Fruit fly (Drosophila melanogaster): Measurements from ENCODE around the gene MsrA.

The MsrA gene

DNA sequence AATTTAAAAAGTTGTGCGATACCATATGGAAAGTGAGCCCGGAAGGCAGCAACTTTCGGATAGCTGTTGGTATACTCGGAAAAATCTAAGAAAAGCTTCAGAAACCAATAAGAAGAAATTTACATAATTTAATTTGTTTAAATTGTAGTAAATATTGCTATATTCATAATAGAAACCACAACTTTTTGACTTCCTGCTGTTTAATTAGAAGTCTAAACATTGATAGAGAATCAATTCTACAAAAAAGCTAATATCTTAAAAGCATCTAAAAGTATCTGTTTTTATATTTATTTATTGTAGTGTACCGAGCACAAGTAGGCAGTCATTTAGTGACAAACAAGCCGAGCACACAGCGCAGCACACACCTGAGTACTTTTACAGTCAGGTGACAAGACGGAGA, 14.6 kb upstream of the MsrA start, which contains the start of gene CG13455:
Gene CG13455, plus strand, starts transcription at position 301 of the 400 bp plus-strand sequence.
- TF ChIP-seq gl (tag; optimal IDR thresholded peaks at IDR 0.05) (no peak), CG34367 (tag; optimal IDR thresholded peaks at IDR 0.05) (no peak), CG17806 (tag; optimal IDR thresholded peaks at IDR 0.05) (no peak), EcR (GFP tag; optimal IDR thresholded peaks at IDR 0.05) (no peak), CG32121 (GFP tag; IDR thresholded peaks at IDR 0.05) (no peak), rn (GFP tag; IDR thresholded peaks at IDR 0.05) (no peak), Pif1A (GFP tag; optimal IDR thresholded peaks at IDR 0.05) (no peak), Pif1B (GFP tag; optimal IDR thresholded peaks at IDR 0.05) (no peak), CG15710 (tag; optimal IDR thresholded peaks at IDR 0.05) (no peak), CG8301 (tag; optimal IDR thresholded peaks at IDR 0.05) (no peak), D1 (tag; optimal IDR thresholded peaks at IDR 0.05) (no peak), CG8159 (tag; optimal IDR thresholded peaks at IDR 0.05) (no peak), CG9948 (tag; optimal IDR thresholded peaks at IDR 0.05) (no peak), CG13204 (GFP tag; optimal IDR thresholded peaks at IDR 0.05) (no peak), Snoo (tag; optimal IDR thresholded peaks at IDR 0.05) (no peak), fd96Ca (GFP tag; IDR thresholded peaks at IDR 0.05) (no peak), CG10348 (GFP tag; IDR thresholded peaks at IDR 0.05) (no peak), Ets98B (GFP tag; IDR thresholded peaks at IDR 0.05) (no peak)

DNA sequence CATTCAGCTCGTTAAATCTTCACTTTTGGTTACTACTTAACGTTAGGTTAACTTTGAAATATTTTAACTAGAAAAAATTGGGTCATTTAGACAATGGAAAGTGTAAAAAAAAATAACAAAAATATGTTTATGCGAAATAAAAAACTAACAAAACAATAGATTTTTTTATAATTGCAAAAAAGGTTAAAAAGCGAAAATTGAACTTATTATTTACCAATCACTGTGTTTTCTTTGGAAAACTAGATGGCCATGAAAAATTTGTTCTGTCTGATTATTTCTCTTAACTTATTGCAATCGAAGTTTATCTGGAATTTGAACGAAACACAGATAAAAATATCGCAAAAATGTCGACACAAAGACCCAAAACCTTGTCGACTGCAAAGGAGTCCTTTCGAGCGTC, 12.9 kb upstream of the MsrA start, which contains the start of gene CG7276:
Gene CG7276, plus strand, starts transcription at position 301 of the 400 bp plus-strand sequence.
- TF ChIP-seq CG34367 (tag; optimal IDR thresholded peaks at IDR 0.05) (no peak), CG8159 (tag; optimal IDR thresholded peaks at IDR 0.05) (no peak), CG8301 (tag; optimal IDR thresholded peaks at IDR 0.05) (no peak), CG4496 (GFP tag; IDR thresholded peaks at IDR 0.05) (no peak), Pif1A (GFP tag; optimal IDR thresholded peaks at IDR 0.05) (no peak), D1 (tag; optimal IDR thresholded peaks at IDR 0.05) (no peak), CG14655 (GFP tag; optimal IDR thresholded peaks at IDR 0.05) (no peak), CG12605 (GFP tag; IDR thresholded peaks at IDR 0.05) (no peak), Pif1B (GFP tag; optimal IDR thresholded peaks at IDR 0.05) (no peak), CG10348 (GFP tag; IDR thresholded peaks at IDR 0.05) (no peak)

DNA sequence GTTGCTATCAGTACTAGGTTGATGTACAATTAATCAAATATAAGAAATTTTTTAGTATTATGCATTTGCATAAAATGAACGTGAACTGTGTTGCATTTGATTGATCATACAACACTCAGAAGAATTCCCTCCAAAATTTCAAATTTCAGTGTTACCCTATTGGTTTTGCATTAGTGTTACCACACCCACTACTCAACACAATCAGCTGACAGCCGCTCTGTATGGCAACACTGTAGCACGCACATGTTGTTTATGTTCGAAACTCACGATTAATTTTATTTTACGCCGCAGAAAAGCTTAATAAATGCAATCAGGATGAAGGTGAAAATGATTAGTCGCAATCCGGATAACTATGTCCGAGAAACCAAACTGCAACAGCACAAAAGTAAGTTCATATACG, 12.1 kb upstream of the MsrA start, which contains the start of gene CG7275:
Gene CG7275, plus strand, starts transcription at position 215 of the 400 bp plus-strand sequence.
- TF ChIP-seq CG13204 (GFP tag; optimal IDR thresholded peaks at IDR 0.05) (no peak), CG15710 (tag; optimal IDR thresholded peaks at IDR 0.05) (peak; percentile 7)

DNA sequence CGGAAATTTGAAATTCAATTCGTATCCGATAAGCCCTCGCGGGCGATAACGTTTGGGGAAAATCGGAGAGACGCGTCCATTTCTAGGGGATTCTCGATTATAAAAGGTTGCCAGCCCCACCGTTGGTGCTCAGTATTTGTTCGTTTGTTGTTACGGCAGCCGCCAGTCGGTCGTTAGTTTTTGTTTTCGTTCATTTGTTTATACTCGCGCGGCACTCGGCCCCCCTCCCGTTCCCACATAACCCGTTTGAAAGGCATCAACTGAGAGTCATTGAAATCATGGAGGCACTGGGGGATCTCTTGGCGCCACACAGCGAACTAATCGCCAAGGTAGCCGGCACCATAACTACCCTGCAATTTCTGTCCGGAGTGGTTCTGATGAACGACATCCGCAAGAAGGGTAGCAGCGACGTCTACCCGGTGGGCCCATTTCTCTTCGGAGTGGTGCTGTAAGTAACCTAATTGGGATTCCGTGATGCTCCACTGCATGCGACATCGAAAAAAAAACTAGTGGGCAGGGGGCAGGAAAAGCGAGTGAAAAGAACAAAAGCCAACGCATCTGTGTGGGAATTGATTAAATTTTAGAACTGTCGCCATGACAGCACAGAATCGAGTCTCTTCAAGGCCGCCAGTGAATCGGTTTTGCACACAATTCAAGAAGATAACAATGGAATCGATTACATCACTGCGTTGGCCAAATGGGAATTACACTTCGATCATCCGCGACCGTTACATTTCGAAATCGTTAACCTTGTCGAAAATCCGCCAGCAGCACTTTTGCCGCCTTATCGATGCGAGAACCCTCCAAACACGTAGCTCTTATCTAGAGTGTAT, 9.8 kb upstream of the MsrA start, which contains the start of gene CG7272:
Gene CG7272, plus strand, starts transcription at position 126 of the 833 bp plus-strand sequence.
- TF ChIP-seq fd96Ca (GFP tag; IDR thresholded peaks at IDR 0.05) (peak; percentile 60; the same call in 1 of the 3 replicates), Pif1B (GFP tag; optimal IDR thresholded peaks at IDR 0.05) (no peak), CG4496 (GFP tag; IDR thresholded peaks at IDR 0.05) (peak; percentile 57; the same call in 2 of the 3 replicates), Snoo (tag; optimal IDR thresholded peaks at IDR 0.05) (no peak), CG14655 (GFP tag; optimal IDR thresholded peaks at IDR 0.05) (no peak), CG32121 (GFP tag; IDR thresholded peaks at IDR 0.05) (peak; percentile 49; the same call in 1 of the 2 replicates), CG12605 (GFP tag; IDR thresholded peaks at IDR 0.05) (0 out of 2 replicates have a peak, but pooled peaks have one; percentile 25), gl (tag; optimal IDR thresholded peaks at IDR 0.05) (no peak), CG13204 (GFP tag; optimal IDR thresholded peaks at IDR 0.05) (no peak), CG9948 (tag; optimal IDR thresholded peaks at IDR 0.05) (no peak), Pif1A (GFP tag; optimal IDR thresholded peaks at IDR 0.05) (no peak), Ets98B (GFP tag; IDR thresholded peaks at IDR 0.05) (peak; percentile 58; the same call in 1 of the 2 replicates), CG17806 (tag; optimal IDR thresholded peaks at IDR 0.05) (no peak), EcR (GFP tag; optimal IDR thresholded peaks at IDR 0.05) (peak; percentile 44), CG34367 (tag; optimal IDR thresholded peaks at IDR 0.05) (no peak), CG15710 (tag; optimal IDR thresholded peaks at IDR 0.05) (peak; percentile 3), CG10348 (GFP tag; IDR thresholded peaks at IDR 0.05) (no peak), CG8301 (tag; optimal IDR thresholded peaks at IDR 0.05) (peak; percentile 42), D1 (tag; optimal IDR thresholded peaks at IDR 0.05) (peak; percentile 0), rn (GFP tag; IDR thresholded peaks at IDR 0.05) (no peak), CG8159 (tag; optimal IDR thresholded peaks at IDR 0.05) (no peak)

DNA sequence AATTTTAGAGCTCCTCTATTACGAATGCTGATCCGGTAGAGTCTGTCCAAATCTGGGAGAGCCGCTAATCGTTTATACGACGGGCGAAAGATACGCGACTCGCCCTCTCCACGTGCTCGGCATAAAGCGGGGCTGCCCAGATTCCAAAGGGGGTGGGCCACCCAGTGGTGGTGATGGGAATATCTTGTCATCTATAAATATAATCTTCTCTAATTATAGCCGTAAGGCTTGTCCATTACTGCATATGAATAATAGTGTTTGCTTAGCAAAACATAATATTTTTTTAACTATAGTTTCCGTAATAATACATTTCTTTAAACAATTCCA, 9.2 kb upstream of the MsrA start:
- TF ChIP-seq CG32121 (GFP tag; IDR thresholded peaks at IDR 0.05) (no peak), EcR (GFP tag; optimal IDR thresholded peaks at IDR 0.05) (no peak), D1 (tag; optimal IDR thresholded peaks at IDR 0.05) (no peak), CG17806 (tag; optimal IDR thresholded peaks at IDR 0.05) (no peak), fd96Ca (GFP tag; IDR thresholded peaks at IDR 0.05) (no peak)

DNA sequence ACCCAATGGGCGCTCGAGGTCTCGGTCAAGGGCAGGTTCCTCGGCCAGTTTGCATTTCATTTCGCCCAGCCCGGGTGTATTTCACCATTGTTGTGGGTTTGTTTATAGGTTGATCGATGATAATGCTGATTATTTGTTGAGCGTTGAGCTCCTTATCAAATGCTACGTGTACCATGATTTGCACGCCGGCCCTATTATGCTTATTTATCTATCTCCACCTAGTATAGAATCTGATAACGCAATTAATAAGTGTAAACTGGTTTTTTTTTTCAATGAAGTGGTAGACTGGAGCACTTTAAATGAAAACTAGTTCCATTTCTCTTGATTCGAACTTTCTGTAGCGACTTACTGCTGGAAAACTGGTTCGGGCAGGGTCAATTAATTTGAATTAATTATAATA, 8.6 kb upstream of the MsrA start:
- TF ChIP-seq EcR (GFP tag; optimal IDR thresholded peaks at IDR 0.05) (no peak), CG8301 (tag; optimal IDR thresholded peaks at IDR 0.05) (no peak), gl (tag; optimal IDR thresholded peaks at IDR 0.05) (no peak), CG4496 (GFP tag; IDR thresholded peaks at IDR 0.05) (no peak), CG32121 (GFP tag; IDR thresholded peaks at IDR 0.05) (no peak)

All from whole organism, pupa.